Fruit fly (Drosophila melanogaster): ENCODE results near the gene CG31673.

CG31673 gene

DNA sequence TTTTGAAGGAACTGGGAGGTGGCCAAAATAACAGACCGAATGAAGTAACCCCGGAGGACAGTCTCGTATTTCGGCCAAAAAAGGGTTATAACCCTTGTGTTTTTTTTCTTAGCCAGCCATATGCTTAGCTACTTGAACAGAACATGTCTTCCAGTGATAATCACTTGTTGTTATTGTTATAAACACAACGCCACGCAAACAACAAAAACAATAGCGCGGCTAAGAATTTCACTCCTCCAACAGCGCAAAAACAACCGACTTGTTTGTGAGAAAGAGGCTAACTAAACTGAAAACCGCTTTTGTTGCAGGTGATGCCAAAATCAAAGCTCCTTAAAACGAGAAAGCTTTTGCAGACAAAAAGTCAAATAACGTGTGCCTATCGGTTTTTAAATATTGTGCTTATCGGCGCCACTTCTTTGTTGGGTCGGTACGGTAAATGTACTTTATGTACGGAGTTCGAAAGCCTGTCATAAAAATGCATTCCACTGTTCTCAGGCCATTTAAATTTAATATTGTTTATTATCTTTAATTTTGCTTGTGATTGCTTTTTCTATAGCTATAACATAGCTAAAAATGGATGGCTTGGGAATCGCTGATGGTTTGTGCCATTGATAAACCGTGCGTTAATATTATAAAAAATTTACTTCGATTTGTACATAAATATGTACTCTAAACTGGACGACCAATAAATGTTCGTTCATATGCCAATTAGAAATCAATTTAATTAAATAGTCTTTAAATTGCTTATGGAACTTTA is 32.5 kb upstream of the CG31673 start, which contains the start of gene vari (continued):
- TF ChIP-seq lmd (GFP tag; IDR thresholded peaks at IDR 0.05) = no peak
- TF ChIP-seq CG33557 (GFP tag; optimal IDR thresholded peaks at IDR 0.05) = no peak
- no peak for TF ChIP-seq ara (GFP tag; IDR thresholded peaks at IDR 0.05)
- TF ChIP-seq CG18619 (GFP tag; optimal IDR thresholded peaks at IDR 0.05) = no peak
- TF ChIP-seq Camta (GFP tag; optimal IDR thresholded peaks at IDR 0.05) = no peak
- TF ChIP-seq CG32767 (GFP tag; IDR thresholded peaks at IDR 0.05) = 0 out of 2 replicates have a peak, but pooled peaks have one; percentile 17
- TF ChIP-seq CG7372 (GFP tag; IDR thresholded peaks at IDR 0.05) = no peak
- no peak for TF ChIP-seq Stat92E (GFP tag; optimal IDR thresholded peaks at IDR 0.05)
- no peak for TF ChIP-seq kah (GFP tag; optimal IDR thresholded peaks at IDR 0.05)
- TF ChIP-seq CG9876 (GFP tag; optimal IDR thresholded peaks at IDR 0.05) = no peak
- no peak for TF ChIP-seq CG9797 (GFP tag; optimal IDR thresholded peaks at IDR 0.05)
- no peak for TF ChIP-seq cg (GFP tag; optimal IDR thresholded peaks at IDR 0.05)
- no peak for TF ChIP-seq br (optimal IDR thresholded peaks at IDR 0.05)
- TF ChIP-seq luna (GFP tag; optimal IDR thresholded peaks at IDR 0.05) = no peak
- TF ChIP-seq H2.0 (GFP tag; IDR thresholded peaks at IDR 0.05) = no peak
- no peak for TF ChIP-seq mld (GFP tag; IDR thresholded peaks at IDR 0.05; ENCODE audit: partially characterized antibody)
- TF ChIP-seq CG1832 (GFP tag; optimal IDR thresholded peaks at IDR 0.05) = no peak
- TF ChIP-seq CG13894 (tag; optimal IDR thresholded peaks at IDR 0.05) = peak; percentile 61
- no peak for TF ChIP-seq Tbp (GFP tag; optimal IDR thresholded peaks at IDR 0.05)
- TF ChIP-seq Ets65A (GFP tag) = no peak
- no peak for TF ChIP-seq fru (optimal IDR thresholded peaks at IDR 0.05)
- TF ChIP-seq CG17829 (tag; optimal IDR thresholded peaks at IDR 0.05) = no peak
- no peak for TF ChIP-seq GATAe (GFP tag; conservative IDR thresholded peaks at IDR 0.05)
- TF ChIP-seq h (optimal IDR thresholded peaks at IDR 0.05) = no peak
- no peak for TF ChIP-seq bsh (GFP tag; optimal IDR thresholded peaks at IDR 0.05)
- TF ChIP-seq CG13296 (GFP tag; optimal IDR thresholded peaks at IDR 0.05) = peak; percentile 26
- TF ChIP-seq sob (GFP tag; IDR thresholded peaks at IDR 0.05) = peak; percentile 11; the same call in 1 of the 2 replicates
- TF ChIP-seq Six4 (GFP tag; optimal IDR thresholded peaks at IDR 0.05) = no peak
- no peak for TF ChIP-seq CG14710 (tag; optimal IDR thresholded peaks at IDR 0.05)
- TF ChIP-seq ac (GFP tag; optimal IDR thresholded peaks at IDR 0.05) = no peak
- TF ChIP-seq fd64A (GFP tag; optimal IDR thresholded peaks at IDR 0.05) = no peak
- no peak for TF ChIP-seq Doc2 (GFP tag; IDR thresholded peaks at IDR 0.05)
- TF ChIP-seq NC2α (GFP tag; optimal IDR thresholded peaks at IDR 0.05) = no peak
- TF ChIP-seq CG32772 (GFP tag; IDR thresholded peaks at IDR 0.05) = no peak
- TF ChIP-seq Xrp1 (GFP tag; IDR thresholded peaks at IDR 0.05) = no peak
- no peak for TF ChIP-seq salm (tag; optimal IDR thresholded peaks at IDR 0.05)
- no peak; the same call in 2 of the 3 replicates for TF ChIP-seq ci (GFP tag; IDR thresholded peaks at IDR 0.05)
- peak; percentile 80 for TF ChIP-seq Sry-β (GFP tag; optimal IDR thresholded peaks at IDR 0.05)
- no peak for TF ChIP-seq CG2712 (tag; optimal IDR thresholded peaks at IDR 0.05)
- no peak for TF ChIP-seq CG12155 (GFP tag; optimal IDR thresholded peaks at IDR 0.05)
- no peak for TF ChIP-seq gce (GFP tag; IDR thresholded peaks at IDR 0.05)
- TF ChIP-seq oc (tag; optimal IDR thresholded peaks at IDR 0.05) = no peak
- TF ChIP-seq CG12071 (GFP tag; optimal IDR thresholded peaks at IDR 0.05) = peak; percentile 20
- TF ChIP-seq Dip2 (GFP tag; IDR thresholded peaks at IDR 0.05) = no peak
- no peak for TF ChIP-seq dmrt99B (tag; optimal IDR thresholded peaks at IDR 0.05)
- no peak for TF ChIP-seq CG9727 (GFP tag; optimal IDR thresholded peaks at IDR 0.05)
- TF ChIP-seq CG6813 (GFP tag; optimal IDR thresholded peaks at IDR 0.05) = no peak
- TF ChIP-seq dysf (GFP tag; IDR thresholded peaks at IDR 0.05) = peak; percentile 51; the same call in 1 of the 3 replicates
- no peak for TF ChIP-seq ftz-f1 (GFP tag; optimal IDR thresholded peaks at IDR 0.05)
- TF ChIP-seq Oli (tag; optimal IDR thresholded peaks at IDR 0.05) = no peak
- no peak for TF ChIP-seq CG5245 (GFP tag; optimal IDR thresholded peaks at IDR 0.05)

Measured in whole organism, embryonic.